Worm (Caenorhabditis elegans): ENCODE measurements around the gene T05H10.1.

DNA sequence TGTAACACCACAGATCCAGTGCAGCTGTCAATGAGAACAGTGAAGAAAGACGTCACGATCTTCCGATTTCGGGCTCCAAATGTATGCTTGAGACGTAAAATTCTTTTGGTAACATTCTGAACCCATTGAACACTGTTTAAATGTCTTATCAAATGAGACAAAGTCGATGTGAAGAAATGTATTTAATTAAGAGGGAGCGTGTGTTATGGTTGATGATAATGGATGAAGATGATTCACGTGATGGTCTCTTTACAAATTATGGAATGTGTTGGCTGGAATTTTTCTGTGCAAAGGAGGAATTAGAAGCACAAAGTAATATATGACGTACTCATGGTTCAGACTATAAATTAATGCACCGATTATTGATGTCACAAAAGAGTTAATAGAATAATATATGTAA, 35.4 kb upstream of the T05H10.1 start:
- no peak for TF ChIP-seq mab-5 (tag; optimal IDR thresholded peaks at IDR 0.05)
- TF ChIP-seq pha-4 (tag; optimal IDR thresholded peaks at IDR 0.05), result no peak
- no peak for TF ChIP-seq nhr-28 (tag; optimal IDR thresholded peaks at IDR 0.05)
- TF ChIP-seq ceh-43 (GFP tag; optimal IDR thresholded peaks at IDR 0.05), result no peak
- TF ChIP-seq unc-62 (GFP tag; optimal IDR thresholded peaks at IDR 0.05), result no peak
- no peak for TF ChIP-seq snpc-4 (tag; optimal IDR thresholded peaks at IDR 0.05)
- TF ChIP-seq ztf-11 (tag; optimal IDR thresholded peaks at IDR 0.05), result no peak
- TF ChIP-seq mep-1 (tag; optimal IDR thresholded peaks at IDR 0.05), result no peak
- TF ChIP-seq sem-2 (GFP tag; optimal IDR thresholded peaks at IDR 0.05), result no peak
- no peak for TF ChIP-seq blmp-1 (tag; optimal IDR thresholded peaks at IDR 0.05)
- TF ChIP-seq ham-2 (GFP tag; optimal IDR thresholded peaks at IDR 0.05), result no peak

Data from whole organism, mixed stage, embryonic.